Worm (Caenorhabditis elegans): Measurements from ENCODE around the gene dct-14.

DNA sequence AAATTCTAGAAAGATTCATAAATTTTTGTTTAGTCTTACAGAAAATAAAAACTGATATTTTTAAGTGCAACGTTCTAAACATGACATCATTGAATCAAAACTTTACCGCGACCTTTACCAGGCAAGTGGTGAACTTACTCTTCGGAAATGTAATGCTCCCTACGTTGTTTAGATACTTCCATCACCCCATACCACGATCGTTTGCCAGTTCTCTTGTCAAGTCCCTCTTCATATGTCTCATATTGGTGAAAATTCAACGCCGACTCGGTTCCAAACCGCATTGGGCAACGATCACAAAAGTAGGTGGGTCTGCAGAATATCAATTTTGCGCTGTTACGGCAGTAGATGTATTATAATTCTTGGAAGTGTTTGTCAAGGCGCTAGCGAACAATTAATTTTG is 39.5 kb downstream of the dct-14 start, which contains the start of gene B0250.18:
- TF ChIP-seq dao-5 (tag; optimal IDR thresholded peaks at IDR 0.05) (no peak), him-1 (tag; optimal IDR thresholded peaks at IDR 0.05) (no peak), W03F9.2 (tag; optimal IDR thresholded peaks at IDR 0.05) (no peak)

Data from whole organism, L4/young adult.